Worm (Caenorhabditis elegans) whole organism, L4 larva: ENCODE measurements around the gene F09A5.2.

Experiments
- nhr-10 ChIP-seq: fragments of 150-350 bp; optimal IDR thresholded peaks from 2 replicates; lab custom pipeline; 2014; ENCODE audit warnings: missing biosample characterization, missing genetic modification characterization
- nhr-41 ChIP-seq: fragments of 200-800 bp; sonication (Bioruptor generic); IDR thresholded peaks from 2 replicates; pipeline ENCODE4 v1.3.6; 2022; ENCODE audit warnings: missing genetic modification reagents, missing genetic modification characterization, missing compliant biosample characterization

ce11 chrX:13155730-13156129 is 20.8 kb downstream of the F09A5.2 start:
- TF ChIP-seq nhr-41: no peak
- TF ChIP-seq nhr-10 (tag; lab: Kevin White, UChicago): no peak
